Fruit fly (Drosophila melanogaster): Measurements from ENCODE around the gene CG17104.

Gene CG17104

DNA sequence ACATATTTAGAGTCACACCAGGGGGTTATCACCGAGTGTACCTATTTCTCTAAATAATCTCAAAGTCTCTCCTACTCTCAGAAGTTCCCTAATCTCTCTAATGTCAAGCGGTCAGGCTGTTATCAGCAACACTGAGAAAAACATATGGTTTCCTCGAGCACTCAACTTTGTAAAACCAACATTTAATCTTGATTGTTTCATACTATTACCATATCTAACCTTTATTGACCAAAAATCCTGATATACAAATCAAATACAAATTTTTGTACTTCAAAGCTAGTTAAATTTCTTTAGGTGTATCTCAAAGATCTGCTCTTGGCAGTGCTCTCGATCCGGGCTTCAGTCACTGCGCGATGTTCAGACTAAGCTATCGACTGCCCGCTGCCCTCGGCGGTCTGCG is 26.3 kb downstream of the CG17104 start, which contains the start of gene CG6415 (continued):
- TF ChIP-seq gcm (GFP tag; optimal IDR thresholded peaks at IDR 0.05) (no peak), CG18764 (GFP tag; optimal IDR thresholded peaks at IDR 0.05) (peak; percentile 65), Atf-2 (GFP tag; optimal IDR thresholded peaks at IDR 0.05) (peak; percentile 61), crc (GFP tag; optimal IDR thresholded peaks at IDR 0.05) (peak; percentile 52), bbx (GFP tag; IDR thresholded peaks at IDR 0.05; ENCODE audit: partially characterized antibody) (no peak), gt (GFP tag; IDR thresholded peaks at IDR 0.05) (no peak), Bdp1 (GFP tag; optimal IDR thresholded peaks at IDR 0.05) (peak; percentile 25), fu2 (GFP tag; optimal IDR thresholded peaks at IDR 0.05) (peak; percentile 61), vnd (GFP tag; IDR thresholded peaks at IDR 0.05; ENCODE audit: partially characterized antibody) (no peak), TFAM (GFP tag; optimal IDR thresholded peaks at IDR 0.05) (peak; percentile 36), CTCF (GFP tag; optimal IDR thresholded peaks at IDR 0.05) (no peak), CHES-1-like (GFP tag; optimal IDR thresholded peaks at IDR 0.05) (peak; percentile 14), fd3F (GFP tag; optimal IDR thresholded peaks at IDR 0.05) (peak; percentile 60), Nf-YA (GFP tag; IDR thresholded peaks at IDR 0.05) (no peak), chif (GFP tag; optimal IDR thresholded peaks at IDR 0.05) (peak; percentile 36 to 75), pros (GFP tag; optimal IDR thresholded peaks at IDR 0.05) (no peak), slbo (GFP tag; IDR thresholded peaks at IDR 0.05) (peak; percentile 86), CG18476 (GFP tag; optimal IDR thresholded peaks at IDR 0.05) (peak; percentile 48), gsb-n (tag; optimal IDR thresholded peaks at IDR 0.05) (peak; percentile 70), ro (GFP tag; IDR thresholded peaks at IDR 0.05) (peak; percentile 25; the same call in 1 of the 2 replicates), jumu (GFP tag; optimal IDR thresholded peaks at IDR 0.05) (peak; percentile 46), Myb (GFP tag; optimal IDR thresholded peaks at IDR 0.05) (peak; percentile 45), ap (GFP tag; IDR thresholded peaks at IDR 0.05) (0 out of 2 replicates have a peak, but pooled peaks have one; percentile 45), Antp (GFP tag; optimal IDR thresholded peaks at IDR 0.05) (peak; percentile 56), croc (GFP tag; conservative IDR thresholded peaks at IDR 0.05) (peak; percentile 64), run (tag; optimal IDR thresholded peaks at IDR 0.05) (no peak), CG7963 (GFP tag; IDR thresholded peaks at IDR 0.05; ENCODE audit: partially characterized antibody) (no peak), peb (GFP tag; IDR thresholded peaks at IDR 0.05) (0 out of 2 replicates have a peak, but pooled peaks have one; percentile 21), kah (GFP tag; optimal IDR thresholded peaks at IDR 0.05) (peak; percentile 21), esg (GFP tag; conservative IDR thresholded peaks at IDR 0.05) (peak; percentile 46; the same call in 1 of the 2 replicates), her (GFP tag; optimal IDR thresholded peaks at IDR 0.05) (peak; percentile 76), Hr78 (GFP tag; optimal IDR thresholded peaks at IDR 0.05) (peak in 1 of 2 experiments; percentile 62), CG8290 (GFP tag; optimal IDR thresholded peaks at IDR 0.05) (no peak), CG8290 (tag; optimal IDR thresholded peaks at IDR 0.05) (peak in 1 of 2 experiments; percentile 80), CG13775 (GFP tag; optimal IDR thresholded peaks at IDR 0.05) (peak; percentile 46), CG10959 (GFP tag; IDR thresholded peaks at IDR 0.05) (peak; percentile 38; the same call in 1 of the 2 replicates), CG7928 (GFP tag; optimal IDR thresholded peaks at IDR 0.05) (no peak), Dad (GFP tag; optimal IDR thresholded peaks at IDR 0.05) (peak; percentile 20), Bgb (GFP tag; IDR thresholded peaks at IDR 0.05; ENCODE audit: partially characterized antibody) (no peak), CG15601 (tag; optimal IDR thresholded peaks at IDR 0.05) (peak; percentile 55), zen2 (GFP tag; IDR thresholded peaks at IDR 0.05; ENCODE audit: partially characterized antibody) (no peak), klu (GFP tag; IDR thresholded peaks at IDR 0.05) (no peak; the same call in 1 of the 2 replicates), Rfx (GFP tag; IDR thresholded peaks at IDR 0.05) (peak; percentile 81), Sry-δ (GFP tag; optimal IDR thresholded peaks at IDR 0.05) (peak; percentile 42), Mad (GFP tag; optimal IDR thresholded peaks at IDR 0.05) (peak; percentile 33), CG13123 (GFP tag; optimal IDR thresholded peaks at IDR 0.05) (peak; percentile 8), gem (tag; optimal IDR thresholded peaks at IDR 0.05) (peak; percentile 87), CG12236 (GFP tag; optimal IDR thresholded peaks at IDR 0.05) (peak; percentile 32), CG30431 (GFP tag; optimal IDR thresholded peaks at IDR 0.05) (peak; percentile 54), vfl (GFP tag; optimal IDR thresholded peaks at IDR 0.05) (no peak), CG2199 (GFP tag; IDR thresholded peaks at IDR 0.05) (no peak), Hey (tag; optimal IDR thresholded peaks at IDR 0.05) (no peak)
